Fruit fly (Drosophila melanogaster): ENCODE results near the gene CG7910.

The CG7910 gene

DNA sequence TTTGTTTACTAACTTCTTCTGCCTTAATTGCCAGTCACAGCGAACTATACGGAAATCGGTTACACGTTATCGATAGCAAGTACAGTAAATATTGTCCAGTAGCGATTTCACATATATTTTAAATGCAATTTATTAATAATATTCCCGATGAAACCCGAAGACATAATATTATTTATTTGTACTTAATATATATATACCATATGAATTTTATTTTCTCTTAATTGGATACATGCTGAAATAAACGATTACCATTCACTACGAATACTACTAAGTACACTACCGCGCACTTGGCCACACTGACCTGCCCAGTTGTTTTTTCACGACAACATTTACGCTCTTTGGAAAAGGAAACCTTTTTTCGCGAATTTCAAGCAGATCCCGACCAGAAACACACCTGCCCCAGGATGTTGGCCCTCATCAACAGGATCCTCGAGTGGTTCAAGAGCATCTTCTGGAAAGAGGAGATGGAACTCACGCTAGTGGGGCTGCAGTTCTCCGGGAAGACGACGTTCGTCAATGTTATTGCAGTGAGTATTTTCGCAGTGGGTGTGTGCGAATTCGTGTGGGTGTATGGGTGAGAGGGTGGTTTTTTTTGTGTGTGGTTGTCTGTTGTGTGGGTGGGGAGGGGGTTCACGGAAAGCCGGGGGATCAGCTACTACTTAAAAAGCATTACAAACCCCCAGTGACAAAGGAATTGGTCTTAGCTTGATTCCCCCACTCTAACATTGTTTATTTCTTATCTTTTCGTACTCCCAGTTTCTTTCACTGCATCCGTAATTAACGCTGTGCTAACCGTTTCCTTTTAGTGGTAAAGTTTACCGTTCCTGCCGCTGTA, 39.5 kb downstream of the CG7910 start, which contains the start of the genes CG9667 and Arl8 (continued):
- TF ChIP-seq pfk (GFP tag; optimal IDR thresholded peaks at IDR 0.05) (no peak), CG11085 (GFP tag; IDR thresholded peaks at IDR 0.05) (peak; percentile 45; the same call in 1 of the 2 replicates), NfI (GFP tag; optimal IDR thresholded peaks at IDR 0.05) (peak; percentile 51), CG11696 (GFP tag; IDR thresholded peaks at IDR 0.05) (no peak), cato (GFP tag; optimal IDR thresholded peaks at IDR 0.05; ENCODE audit: borderline replicate concordance) (no peak), sna (GFP tag; IDR thresholded peaks at IDR 0.05; ENCODE audit: partially characterized antibody) (no peak; the same call in 1 of the 2 replicates), CG14050 (GFP tag; IDR thresholded peaks at IDR 0.05) (no peak), TFAM (GFP tag; optimal IDR thresholded peaks at IDR 0.05) (no peak), CG2875 (GFP tag; optimal IDR thresholded peaks at IDR 0.05) (no peak), dati (GFP tag; IDR thresholded peaks at IDR 0.05) (no peak), Camta (GFP tag; optimal IDR thresholded peaks at IDR 0.05) (no peak), CG10366 (GFP tag; IDR thresholded peaks at IDR 0.05) (peak; percentile 60), CG32532 (GFP tag; IDR thresholded peaks at IDR 0.05) (peak; percentile 86), CG17568 (GFP tag; optimal IDR thresholded peaks at IDR 0.05) (peak; percentile 44), CG9727 (GFP tag; optimal IDR thresholded peaks at IDR 0.05) (peak; percentile 60), Rx (GFP tag; IDR thresholded peaks at IDR 0.05) (no peak), CG8359 (GFP tag; optimal IDR thresholded peaks at IDR 0.05; ENCODE audit: borderline replicate concordance) (no peak), CG6254 (GFP tag; optimal IDR thresholded peaks at IDR 0.05) (no peak), tll (GFP tag; optimal IDR thresholded peaks at IDR 0.05) (no peak), CG13296 (GFP tag; optimal IDR thresholded peaks at IDR 0.05) (peak; percentile 56), ken (GFP tag; IDR thresholded peaks at IDR 0.05) (peak; percentile 59; the same call in 1 of the 3 replicates), Hmr (GFP tag; optimal IDR thresholded peaks at IDR 0.05) (peak; percentile 67), onecut (GFP tag; IDR thresholded peaks at IDR 0.05) (no peak), fru (optimal IDR thresholded peaks at IDR 0.05) (no peak), zfh2 (GFP tag; optimal IDR thresholded peaks at IDR 0.05) (no peak), tx (GFP tag; optimal IDR thresholded peaks at IDR 0.05) (no peak), CG9797 (GFP tag; optimal IDR thresholded peaks at IDR 0.05) (peak; percentile 79), Dad (GFP tag; optimal IDR thresholded peaks at IDR 0.05) (no peak), CG6654 (GFP tag; optimal IDR thresholded peaks at IDR 0.05) (no peak), CG12391 (tag; optimal IDR thresholded peaks at IDR 0.05) (peak; percentile 84), CG30020 (tag; optimal IDR thresholded peaks at IDR 0.05) (peak; percentile 69), ci (GFP tag; IDR thresholded peaks at IDR 0.05) (no peak), abd-A (tag; optimal IDR thresholded peaks at IDR 0.05) (no peak), CG3838 (GFP tag; optimal IDR thresholded peaks at IDR 0.05) (no peak), CG9876 (GFP tag; optimal IDR thresholded peaks at IDR 0.05) (no peak), CG6791 (GFP tag; IDR thresholded peaks at IDR 0.05; ENCODE audit: partially characterized antibody) (no peak), shn (GFP tag; optimal IDR thresholded peaks at IDR 0.05) (no peak), CG3065 (GFP tag; optimal IDR thresholded peaks at IDR 0.05) (peak; percentile 28), dimm (GFP tag; IDR thresholded peaks at IDR 0.05) (no peak), Asciz (GFP tag; optimal IDR thresholded peaks at IDR 0.05) (no peak), PHDP (tag; optimal IDR thresholded peaks at IDR 0.05) (peak; percentile 59), dan (GFP tag; IDR thresholded peaks at IDR 0.05) (no peak), MESR4 (GFP tag; optimal IDR thresholded peaks at IDR 0.05) (peak; percentile 86), Opbp (GFP tag; IDR thresholded peaks at IDR 0.05; ENCODE audit: partially characterized antibody) (no peak), CG6854 (GFP tag; optimal IDR thresholded peaks at IDR 0.05) (no peak), Sox100B (GFP tag; optimal IDR thresholded peaks at IDR 0.05) (peak; percentile 56), peb (GFP tag; IDR thresholded peaks at IDR 0.05) (0 out of 2 replicates have a peak, but pooled peaks have one; percentile 10), sd (tag; optimal IDR thresholded peaks at IDR 0.05) (peak; percentile 35), B-H2 (GFP tag; optimal IDR thresholded peaks at IDR 0.05) (peak; percentile 54)
